Worm (Caenorhabditis elegans) whole organism, L1 larva: ENCODE data around the gene AH9.1.

Source experiments
- C16A3.4 ChIP-seq: fragments of 150-350 bp; optimal IDR thresholded peaks from 2 replicates; lab custom pipeline; 2014; ENCODE audit warnings: missing biosample characterization, missing genetic modification characterization
- C34B4.2 ChIP-seq: sonication (generic microtip); optimal IDR thresholded peaks from 2 replicates; lab custom pipeline; 2017; ENCODE audit warnings: mild to moderate bottlenecking, missing genetic modification characterization, missing compliant biosample characterization
- Y116A8C.19 ChIP-seq: sonication (generic microtip); optimal IDR thresholded peaks from 2 replicates; lab custom pipeline; 2016; ENCODE audit warnings: missing compliant biosample characterization, missing genetic modification characterization, borderline replicate concordance
- aha-1 ChIP-seq: fragments of 150-350 bp; optimal IDR thresholded peaks from 2 replicates; lab custom pipeline; 2014; ENCODE audit warnings: missing biosample characterization, missing genetic modification characterization
- aly-2 ChIP-seq: fragments of 150-350 bp; optimal IDR thresholded peaks from 2 replicates; lab custom pipeline; 2014; ENCODE audit warnings: missing biosample characterization, missing genetic modification characterization
- blmp-1 ChIP-seq: fragments of 150-350 bp; optimal IDR thresholded peaks from 2 replicates; lab custom pipeline; 2014; ENCODE audit warnings: missing biosample characterization, missing genetic modification characterization
- ceh-82 ChIP-seq, 3 experiments: fragments of 150-350 bp in 1 of 3; sonication (generic microtip) in 2 of 3; optimal IDR thresholded peaks; 2 replicates each; lab custom pipeline; 2014 to 2017; ENCODE audit warnings: missing biosample characterization in 3 of 3, missing genetic modification characterization in 3 of 3
- ceh-88 ChIP-seq: fragments of 200-800 bp; sonication (Bioruptor generic); IDR thresholded peaks from 2 replicates; pipeline ENCODE4 v1.3.6; 2022; ENCODE audit warnings: missing genetic modification characterization, missing compliant biosample characterization
- ceh-90 ChIP-seq: sonication (generic microtip); optimal IDR thresholded peaks from 2 replicates; lab custom pipeline; 2016; ENCODE audit warnings: missing genetic modification characterization, missing compliant biosample characterization
- efl-1 ChIP-seq, 4 experiments: fragments of 150-350 bp; optimal IDR thresholded peaks in 3 of 4; peaks in 1 of 4; 1 replicate in 1 of 4; 2 replicates in 3 of 4; lab custom pipeline; 2014; ENCODE audit warnings: missing biosample characterization in 2 of 4, missing genetic modification characterization in 2 of 4, missing genetic modification reagents in 2 of 4
- elt-2 ChIP-seq: sonication (generic microtip); optimal IDR thresholded peaks from 2 replicates; lab custom pipeline; 2016; ENCODE audit warnings: missing genetic modification characterization, mild to moderate bottlenecking, inconsistent platforms, missing compliant biosample characterization, missing genetic modification reagents
- fkh-10 ChIP-seq: sonication (generic microtip); optimal IDR thresholded peaks from 2 replicates; lab custom pipeline; 2017; ENCODE audit warnings: missing biosample characterization, missing genetic modification reagents, missing genetic modification characterization
- fkh-4 ChIP-seq: sonication (generic microtip); optimal IDR thresholded peaks from 2 replicates; lab custom pipeline; 2016; ENCODE audit warnings: missing compliant biosample characterization, missing genetic modification characterization, borderline replicate concordance
- fos-1 ChIP-seq: fragments of 150-350 bp; optimal IDR thresholded peaks from 2 replicates; lab custom pipeline; 2014; ENCODE audit warnings: missing biosample characterization, missing genetic modification characterization
- grh-1 ChIP-seq: fragments of 200-800 bp; sonication (Bioruptor generic); IDR thresholded peaks from 2 replicates; pipeline ENCODE4 v1.3.6; 2022; ENCODE audit warnings: missing genetic modification reagents, missing genetic modification characterization, missing compliant biosample characterization
- hlh-4 ChIP-seq: sonication (generic microtip); optimal IDR thresholded peaks from 2 replicates; lab custom pipeline; 2016; ENCODE audit warnings: mild to moderate bottlenecking, missing genetic modification characterization, missing compliant biosample characterization
- hpl-2 ChIP-seq: fragments of 150-350 bp; optimal IDR thresholded peaks from 2 replicates; lab custom pipeline; 2014; ENCODE audit warnings: missing biosample characterization, missing genetic modification reagents, missing genetic modification characterization
- isw-1 ChIP-seq: fragments of 200-800 bp; sonication (Bioruptor generic); IDR thresholded peaks from 2 replicates; pipeline ENCODE4 v1.3.6; 2022; ENCODE audit warnings: missing genetic modification characterization, missing compliant biosample characterization
- lin-14 ChIP-seq: fragments of 200-800 bp; sonication (Bioruptor generic); optimal IDR thresholded peaks from 2 replicates; lab custom pipeline; 2018; ENCODE audit warnings: mild to moderate bottlenecking, missing genetic modification characterization, moderate library complexity, missing compliant biosample characterization
- lin-15B ChIP-seq: fragments of 150-350 bp; sonication (generic microtip); optimal IDR thresholded peaks from 3 replicates; lab custom pipeline; 2014; ENCODE audit warnings: missing biosample characterization, missing genetic modification characterization
- lin-39 ChIP-seq: fragments of 150-350 bp; optimal IDR thresholded peaks from 2 replicates; lab custom pipeline; 2014; ENCODE audit warnings: missing biosample characterization, missing genetic modification reagents, missing genetic modification characterization
- lsy-2 ChIP-seq, 2 experiments: fragments of 150-350 bp; optimal IDR thresholded peaks; 2 replicates each; lab custom pipeline; 2014; ENCODE audit warnings: missing biosample characterization in 2 of 2, missing genetic modification characterization in 2 of 2
- mep-1 ChIP-seq: fragments of 150-350 bp; optimal IDR thresholded peaks from 2 replicates; lab custom pipeline; 2014; ENCODE audit warnings: missing biosample characterization, missing genetic modification characterization
- nhr-19 ChIP-seq: fragments of 200-800 bp; sonication (Bioruptor generic); conservative IDR thresholded peaks from 2 replicates; pipeline ENCODE4 v1.3.6; 2022; ENCODE audit warnings: missing genetic modification characterization, missing compliant biosample characterization
- nhr-20 ChIP-seq: sonication (generic microtip); optimal IDR thresholded peaks from 2 replicates; lab custom pipeline; 2016; ENCODE audit warnings: mild to moderate bottlenecking, missing genetic modification characterization, missing compliant biosample characterization
- nhr-237 ChIP-seq: fragments of 150-350 bp; optimal IDR thresholded peaks from 2 replicates; lab custom pipeline; 2014; ENCODE audit warnings: missing biosample characterization, missing genetic modification characterization
- nhr-71 ChIP-seq: sonication (generic microtip); optimal IDR thresholded peaks from 2 replicates; lab custom pipeline; 2016; ENCODE audit warnings: mild to moderate bottlenecking, missing genetic modification characterization, moderate library complexity, missing compliant biosample characterization
- nhr-85 ChIP-seq: sonication (generic microtip); peaks from one replicate; lab custom pipeline; 2016; ENCODE audit warnings: missing genetic modification characterization, inconsistent platforms, missing compliant biosample characterization
- pag-3 ChIP-seq: sonication (generic microtip); optimal IDR thresholded peaks from 2 replicates; lab custom pipeline; 2017; ENCODE audit warnings: missing genetic modification characterization, mild to moderate bottlenecking, missing compliant biosample characterization, antibody characterized with exemption, borderline replicate concordance; ENCODE audit not compliant: insufficient read depth
- rnt-1 ChIP-seq: sonication (generic microtip); optimal IDR thresholded peaks from 2 replicates; lab custom pipeline; 2016; ENCODE audit warnings: mild to moderate bottlenecking, missing genetic modification characterization, moderate library complexity, missing compliant biosample characterization
- snpc-4 ChIP-seq: fragments of 150-350 bp; optimal IDR thresholded peaks from 2 replicates; lab custom pipeline; 2014; ENCODE audit warnings: missing biosample characterization, missing genetic modification characterization
- snu-23 ChIP-seq: sonication (generic microtip); optimal IDR thresholded peaks from 2 replicates; lab custom pipeline; 2016; ENCODE audit warnings: missing genetic modification characterization, missing compliant biosample characterization
- sox-4 ChIP-seq: sonication (generic microtip); optimal IDR thresholded peaks from 2 replicates; lab custom pipeline; 2016; ENCODE audit warnings: missing genetic modification characterization, missing compliant biosample characterization
- swsn-7 ChIP-seq: sonication (generic microtip); optimal IDR thresholded peaks from 2 replicates; lab custom pipeline; 2016; ENCODE audit warnings: missing genetic modification characterization, missing compliant biosample characterization
- tlp-1 ChIP-seq: fragments of 150-350 bp; optimal IDR thresholded peaks from 2 replicates; lab custom pipeline; 2014; ENCODE audit warnings: missing biosample characterization, missing genetic modification characterization
- unc-130 ChIP-seq: fragments of 150-350 bp; optimal IDR thresholded peaks from 2 replicates; lab custom pipeline; 2017; ENCODE audit warnings: missing biosample characterization, missing genetic modification characterization, inconsistent platforms
- unc-30 ChIP-seq: sonication (generic microtip); optimal IDR thresholded peaks from 2 replicates; lab custom pipeline; 2017; ENCODE audit warnings: missing biosample characterization, missing genetic modification characterization
- vab-15 ChIP-seq: sonication (generic microtip); optimal IDR thresholded peaks from 2 replicates; lab custom pipeline; 2017; ENCODE audit warnings: missing genotype, mild to moderate bottlenecking, missing genetic modification characterization, missing compliant biosample characterization
- xbp-1 ChIP-seq: sonication (generic microtip); optimal IDR thresholded peaks from 2 replicates; lab custom pipeline; 2016; ENCODE audit warnings: missing genetic modification characterization, missing compliant biosample characterization
- zip-4 ChIP-seq: fragments of 200-800 bp; sonication (Bioruptor generic); optimal IDR thresholded peaks from 2 replicates; lab custom pipeline; 2018; ENCODE audit warnings: mild to moderate bottlenecking, missing genetic modification characterization, moderate library complexity, missing compliant biosample characterization

AH9.1 gene

DNA sequence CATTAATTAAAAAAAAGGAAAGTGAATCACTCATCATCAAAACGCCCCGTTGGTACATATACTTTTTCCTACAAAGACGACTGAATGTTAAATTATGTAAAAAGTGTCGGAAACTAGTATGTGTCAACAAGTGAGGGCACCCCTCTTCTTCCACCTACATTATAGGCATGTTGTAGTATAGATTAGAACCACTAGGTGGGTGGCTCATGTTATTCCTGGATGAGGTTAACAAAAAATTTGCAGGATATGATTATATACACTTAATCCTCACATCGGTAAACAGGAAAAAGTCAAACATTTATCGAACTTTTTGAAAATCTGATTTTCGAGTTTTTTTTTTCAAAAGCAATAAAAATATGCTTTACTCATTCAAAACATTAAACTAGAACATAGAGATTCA, 29.2 kb upstream of the AH9.1 start:
- TF ChIP-seq ceh-82 (tag; optimal IDR thresholded peaks at IDR 0.05; lab: Kevin White, UChicago), result no peak
- TF ChIP-seq xbp-1, result no peak
- peak; percentile 44 for TF ChIP-seq nhr-85 (tag; lab: Kevin White, UChicago)
- TF ChIP-seq lin-15B (tag; lab: Kevin White, UChicago), result no peak
- no peak for TF ChIP-seq pag-3 (tag; lab: Kevin White, UChicago)
- no peak for TF ChIP-seq elt-2 (tag; lab: Kevin White, UChicago)
- no peak for TF ChIP-seq unc-130
- TF ChIP-seq unc-30, result no peak
- no peak for TF ChIP-seq tlp-1
- TF ChIP-seq efl-1 (optimal IDR thresholded peaks at IDR 0.05; lab: Kevin White, UChicago), result no peak
- TF ChIP-seq efl-1 (GFP tag; optimal IDR thresholded peaks at IDR 0.05 in 1 of 2; lab: Kevin White, UChicago), result peak in 1 of 2 experiments; percentile 67
- no peak for TF ChIP-seq lin-14 (GFP tag; lab: Kevin White, UChicago)
- TF ChIP-seq lin-39 (tag; lab: Kevin White, UChicago), result no peak
- TF ChIP-seq mep-1 (tag; lab: Kevin White, UChicago), result no peak
- TF ChIP-seq grh-1, result no peak
- TF ChIP-seq ceh-90, result no peak
- no peak for TF ChIP-seq aha-1 (tag; lab: Kevin White, UChicago)
- TF ChIP-seq, all 84 proteins: peak for 2

DNA sequence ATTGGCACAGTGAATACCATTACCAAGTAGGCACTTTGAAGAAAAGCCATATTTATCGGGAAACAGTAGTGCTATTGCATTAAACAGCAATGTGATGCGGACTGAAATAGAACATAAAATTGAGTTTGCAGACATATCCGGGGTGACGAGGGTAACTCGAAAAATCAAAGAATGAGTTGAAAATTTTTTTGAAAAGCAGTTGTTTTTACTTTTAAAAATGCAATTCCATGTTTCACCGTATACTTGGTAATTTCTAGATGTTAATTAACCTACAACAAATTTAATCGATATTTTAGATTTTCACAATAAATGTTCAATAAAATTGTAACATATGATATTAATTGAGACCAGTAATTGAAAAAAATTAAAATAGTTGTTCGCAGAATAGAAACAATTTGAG, 27.4 kb upstream of the AH9.1 start, which contains the start of gene AH9.4:
AH9.4 (minus strand) TSS at position 101 of the 400 bp plus-strand sequence.
- TF ChIP-seq aly-2 (tag; lab: Kevin White, UChicago) (no peak), zip-4 (GFP tag; lab: Kevin White, UChicago) (no peak), ceh-88 (GFP tag; lab: Robert Waterston, UW) (no peak), lsy-2 (tag; optimal IDR thresholded peaks at IDR 0.05; lab: Kevin White, UChicago) (no peak), vab-15 (no peak), fkh-4 (tag; lab: Kevin White, UChicago) (no peak)

- TF ChIP-seq aha-1 (tag; lab: Kevin White, UChicago) (no peak), hpl-2 (GFP tag; lab: Kevin White, UChicago) (no peak), rnt-1 (no peak), lin-39 (tag; lab: Kevin White, UChicago) (no peak), Y116A8C.19 (tag; lab: Kevin White, UChicago) (no peak), swsn-7 (tag; lab: Kevin White, UChicago) (no peak), vab-15 (no peak), fkh-10 (peak; percentile 26), lin-14 (GFP tag; lab: Kevin White, UChicago) (peak; percentile 37)
These were observed 24.6 kb upstream of the AH9.1 start for ce11 chrX:2271429-2271828.

DNA sequence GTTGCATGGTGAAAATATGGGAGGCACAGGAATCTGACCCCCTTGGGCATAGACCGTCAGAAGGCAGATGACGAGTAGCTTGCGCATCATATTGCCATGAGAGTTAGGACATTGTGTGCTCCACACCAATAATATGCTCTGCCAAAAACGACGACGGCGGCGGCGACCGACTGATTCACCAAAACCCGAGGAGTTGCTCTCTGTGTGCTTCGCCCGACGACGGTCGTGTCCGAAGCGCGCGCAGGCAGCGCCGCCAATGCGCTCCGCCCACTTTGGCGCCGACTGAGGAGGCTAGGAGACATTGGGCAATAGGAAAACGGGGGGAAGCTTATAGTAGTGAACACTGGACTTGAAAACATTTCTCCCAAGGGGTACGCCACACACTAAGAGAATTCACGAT, 21.1 kb upstream of the AH9.1 start, which contains the start of gene AH9.6:
AH9.6 (minus strand) TSS at position 183 of the 400 bp plus-strand sequence.
- TF ChIP-seq lin-14 (GFP tag; lab: Kevin White, UChicago) (peak; percentile 25), snpc-4 (tag; lab: Kevin White, UChicago) (no peak)

DNA sequence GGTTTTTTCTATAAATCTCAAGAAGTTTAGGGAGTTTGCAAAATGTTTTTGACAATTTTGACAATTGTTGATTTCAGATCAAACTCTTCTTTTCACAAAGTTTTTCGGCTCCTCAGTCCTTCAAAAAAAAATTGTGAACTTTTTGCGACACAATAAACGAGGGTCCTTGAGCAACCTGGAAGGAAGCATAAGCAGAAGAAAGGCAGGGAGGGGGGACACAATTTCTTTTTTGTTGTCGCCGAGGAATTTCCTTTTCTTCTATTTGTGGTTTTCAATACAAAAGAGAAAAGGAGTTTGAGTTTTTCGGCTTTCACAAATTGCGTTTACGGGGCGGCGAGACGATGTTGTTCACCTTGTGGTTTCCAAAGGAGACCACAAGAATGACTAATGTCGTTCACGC, 20.0 kb upstream of the AH9.1 start:
- TF ChIP-seq blmp-1 (no peak), nhr-19 (GFP tag; lab: Robert Waterston, UW) (no peak), C16A3.4 (no peak), C34B4.2 (tag; lab: Kevin White, UChicago) (no peak), hlh-4 (tag; lab: Kevin White, UChicago) (no peak), isw-1 (GFP tag; lab: Robert Waterston, UW) (no peak), nhr-20 (tag; lab: Kevin White, UChicago) (no peak), snu-23 (no peak), fos-1 (tag; lab: Kevin White, UChicago) (no peak), nhr-71 (tag; lab: Kevin White, UChicago) (no peak), sox-4 (no peak), lin-14 (GFP tag; lab: Kevin White, UChicago) (peak; percentile 18), vab-15 (no peak), nhr-237 (tag; lab: Kevin White, UChicago) (no peak), fkh-10 (peak; percentile 63), xbp-1 (no peak), hpl-2 (GFP tag; lab: Kevin White, UChicago) (no peak)
